Fruit fly (Drosophila melanogaster): ENCODE data around the gene CG15548.

DNA sequence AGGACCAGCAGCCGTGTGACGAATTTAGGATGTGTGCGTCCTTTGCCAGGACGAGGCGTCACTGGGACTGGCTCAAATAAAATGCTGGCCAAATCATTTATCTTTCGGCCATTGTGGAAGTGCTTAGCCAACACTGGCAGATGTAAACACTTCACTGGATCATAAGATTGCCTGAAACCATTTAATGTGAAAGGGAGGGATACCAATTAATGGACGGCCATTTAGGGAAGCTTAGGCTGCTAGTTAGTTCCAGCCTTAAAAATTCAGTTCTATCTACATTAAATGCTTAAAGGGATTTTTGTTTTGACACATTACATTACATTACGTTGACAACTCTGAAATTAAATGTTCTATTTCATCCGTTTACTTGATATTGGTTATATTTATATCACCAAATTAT, at the start of gene CG15548:
- TF ChIP-seq Mnt (GFP tag; optimal IDR thresholded peaks at IDR 0.05) (no peak), tj (GFP tag; optimal IDR thresholded peaks at IDR 0.05) (no peak), CG11617 (GFP tag; optimal IDR thresholded peaks at IDR 0.05) (no peak), kay (GFP tag; ENCODE audit: borderline replicate concordance) (no peak)
